Worm (Caenorhabditis elegans) whole organism, late embryonic: Measurements from ENCODE around the gene gex-3.
A peak's percentile ranks its signal among the peaks of the same experiment; 100 is the strongest.

Experiments
- C08G9.2 ChIP-seq: sonication (generic microtip); optimal IDR thresholded peaks from 2 replicates; lab custom pipeline; 2016; ENCODE audit warnings: mild to moderate bottlenecking, missing genetic modification characterization, moderate library complexity, missing compliant biosample characterization
- F13H6.1 ChIP-seq: sonication (generic microtip); optimal IDR thresholded peaks from 2 replicates; lab custom pipeline; 2016; ENCODE audit warnings: missing genetic modification characterization, missing compliant biosample characterization
- T23F11.4 ChIP-seq: fragments of 200-800 bp; sonication (Bioruptor generic); optimal IDR thresholded peaks from 2 replicates; lab custom pipeline; 2018; ENCODE audit warnings: mild to moderate bottlenecking, missing genetic modification characterization, missing compliant biosample characterization
- Y22D7AL.16 ChIP-seq: sonication (generic microtip); optimal IDR thresholded peaks from 2 replicates; lab custom pipeline; 2016; ENCODE audit warnings: missing genetic modification characterization, missing compliant biosample characterization
- ahr-1 ChIP-seq: sonication (generic microtip); optimal IDR thresholded peaks from 2 replicates; lab custom pipeline; 2016; ENCODE audit warnings: missing genetic modification characterization, missing compliant biosample characterization
- ceh-22 ChIP-seq: sonication (generic microtip); optimal IDR thresholded peaks from 2 replicates; lab custom pipeline; 2017; ENCODE audit warnings: missing biosample characterization, missing genetic modification characterization
- ceh-24 ChIP-seq: sonication (generic microtip); optimal IDR thresholded peaks from 2 replicates; lab custom pipeline; 2016; ENCODE audit warnings: mild to moderate bottlenecking, missing genetic modification characterization, missing compliant biosample characterization
- ceh-30 ChIP-seq: fragments of 150-350 bp; optimal IDR thresholded peaks from 2 replicates; lab custom pipeline; 2014; ENCODE audit warnings: missing biosample characterization, missing genetic modification characterization
- ceh-31 ChIP-seq: sonication (generic microtip); optimal IDR thresholded peaks from 2 replicates; lab custom pipeline; 2016; ENCODE audit warnings: missing genetic modification characterization, missing compliant biosample characterization
- ceh-34 ChIP-seq: sonication (generic microtip); optimal IDR thresholded peaks from 2 replicates; lab custom pipeline; 2016; ENCODE audit warnings: mild to moderate bottlenecking, missing genetic modification characterization, missing compliant biosample characterization
- ceh-45 ChIP-seq: fragments of 200-800 bp; sonication (Bioruptor generic); IDR thresholded peaks from 2 replicates; pipeline ENCODE4 v1.3.6; 2022; ENCODE audit warnings: missing genetic modification reagents, missing genetic modification characterization, missing compliant biosample characterization
- ceh-48 ChIP-seq: sonication (generic microtip); optimal IDR thresholded peaks from 2 replicates; lab custom pipeline; 2016; ENCODE audit warnings: missing genetic modification characterization, inconsistent platforms, missing compliant biosample characterization
- ceh-6 ChIP-seq: fragments of 200-800 bp; sonication (Bioruptor generic); optimal IDR thresholded peaks from 2 replicates; lab custom pipeline; 2018; ENCODE audit warnings: mild to moderate bottlenecking, missing genetic modification characterization, missing compliant biosample characterization
- dve-1 ChIP-seq: sonication (generic microtip); optimal IDR thresholded peaks from 2 replicates; lab custom pipeline; 2017; ENCODE audit warnings: antibody characterized with exemption, mild to moderate bottlenecking, missing genetic modification characterization, missing compliant biosample characterization
- elt-2 ChIP-seq: sonication (generic microtip); optimal IDR thresholded peaks from 2 replicates; lab custom pipeline; 2016; ENCODE audit warnings: missing genetic modification reagents, missing genetic modification characterization, missing compliant biosample characterization
- fkh-10 ChIP-seq: fragments of 150-350 bp; optimal IDR thresholded peaks from 2 replicates; lab custom pipeline; 2014; ENCODE audit warnings: missing biosample characterization, missing genetic modification reagents, missing genetic modification characterization
- hlh-6 ChIP-seq: sonication (generic microtip); optimal IDR thresholded peaks from 2 replicates; lab custom pipeline; 2016; ENCODE audit warnings: missing genotype, missing genetic modification characterization, missing compliant biosample characterization
- hlh-8 ChIP-seq: sonication (generic microtip); optimal IDR thresholded peaks from 2 replicates; lab custom pipeline; 2016; ENCODE audit warnings: missing genotype, missing genetic modification characterization, missing compliant biosample characterization
- lim-6 ChIP-seq: sonication (generic microtip); optimal IDR thresholded peaks from 2 replicates; lab custom pipeline; 2016; ENCODE audit warnings: missing genetic modification characterization, missing compliant biosample characterization
- lin-11 ChIP-seq: fragments of 200-800 bp; sonication (Bioruptor generic); optimal IDR thresholded peaks from 2 replicates; lab custom pipeline; 2018; ENCODE audit warnings: mild to moderate bottlenecking, missing genetic modification characterization, missing compliant biosample characterization
- mec-3 ChIP-seq: sonication (generic microtip); optimal IDR thresholded peaks from 2 replicates; lab custom pipeline; 2016; ENCODE audit warnings: borderline replicate concordance, missing genetic modification characterization, missing compliant biosample characterization
- nhr-11 ChIP-seq: fragments of 150-350 bp; optimal IDR thresholded peaks from 2 replicates; lab custom pipeline; 2014; ENCODE audit warnings: missing biosample characterization, missing genetic modification characterization
- nhr-232 ChIP-seq: sonication (generic microtip); optimal IDR thresholded peaks from 2 replicates; lab custom pipeline; 2016; ENCODE audit warnings: missing genetic modification characterization, missing compliant biosample characterization
- npax-4 ChIP-seq: sonication (generic microtip); optimal IDR thresholded peaks from 2 replicates; lab custom pipeline; 2016; ENCODE audit warnings: missing genetic modification characterization, missing compliant biosample characterization
- odd-2 ChIP-seq: sonication (generic microtip); optimal IDR thresholded peaks from 2 replicates; lab custom pipeline; 2017; ENCODE audit warnings: antibody characterized with exemption, mild to moderate bottlenecking, missing genetic modification characterization, missing compliant biosample characterization
- pax-1 ChIP-seq: fragments of 150-350 bp; optimal IDR thresholded peaks from 2 replicates; lab custom pipeline; 2014; ENCODE audit warnings: missing biosample characterization, missing genetic modification characterization
- pha-4 ChIP-seq: fragments of 150-350 bp; optimal IDR thresholded peaks from 2 replicates; lab custom pipeline; 2018; ENCODE audit warnings: missing biosample characterization, missing genetic modification reagents, missing genetic modification characterization
- pqm-1 ChIP-seq: sonication (generic microtip); optimal IDR thresholded peaks from 2 replicates; lab custom pipeline; 2016; ENCODE audit warnings: missing genetic modification characterization, missing compliant biosample characterization
- pros-1 ChIP-seq: fragments of 150-350 bp; optimal IDR thresholded peaks from 2 replicates; lab custom pipeline; 2014; ENCODE audit warnings: missing biosample characterization, missing genetic modification reagents, missing genetic modification characterization
- rnt-1 ChIP-seq: sonication (generic microtip); optimal IDR thresholded peaks from 2 replicates; lab custom pipeline; 2016; ENCODE audit warnings: missing genetic modification characterization, missing compliant biosample characterization
- sdc-2 ChIP-seq: sonication (generic microtip); optimal IDR thresholded peaks from 2 replicates; lab custom pipeline; 2016; ENCODE audit warnings: missing genotype, missing genetic modification characterization, missing compliant biosample characterization
- tbx-2 ChIP-seq: sonication (generic microtip); optimal IDR thresholded peaks from 2 replicates; lab custom pipeline; 2016; ENCODE audit warnings: missing genetic modification characterization, missing compliant biosample characterization
- ttx-3 ChIP-seq: sonication (generic microtip); optimal IDR thresholded peaks from 2 replicates; lab custom pipeline; 2016; ENCODE audit warnings: missing genetic modification reagents, missing genetic modification characterization, missing compliant biosample characterization
- unc-3 ChIP-seq, 2 experiments: fragments of 200-800 bp in 1 of 2; sonication (Bioruptor generic) in 1 of 2; sonication (generic microtip) in 1 of 2; conservative IDR thresholded peaks in 1 of 2; optimal IDR thresholded peaks in 1 of 2; 2 replicates each; pipeline versions ENCODE4 v1.3.6 to Lab custom; 2016 to 2022; ENCODE audit warnings: missing compliant biosample characterization in 2 of 2, missing genetic modification characterization in 2 of 2, missing genetic modification reagents in 1 of 2
- ztf-16 ChIP-seq: sonication (generic microtip); optimal IDR thresholded peaks from 2 replicates; lab custom pipeline; 2017; ENCODE audit warnings: missing genetic modification characterization, missing compliant biosample characterization

The gex-3 gene

ce11 chrIV:12361392-12362092, 42.7 kb upstream of the gex-3 start, which contains the start of the genes ccr-4 and ZC518.8:
Gene ccr-4 (plus strand): TSS chrIV:12361542.
Gene ZC518.8 (minus strand): TSS chrIV:12361908.
- TF ChIP-seq nhr-232 (no peak), ceh-31 (tag; lab: Kevin White, UChicago) (no peak), fkh-10 (GFP tag; lab: Kevin White, UChicago) (no peak), ttx-3 (tag; lab: Kevin White, UChicago) (no peak), lin-11 (no peak), nhr-11 (tag; lab: Kevin White, UChicago) (no peak)
- TF ChIP-seq, all 69 proteins: peak for 0

- no peak for TF ChIP-seq ceh-34
- no peak for TF ChIP-seq elt-2 (tag; lab: Kevin White, UChicago)
- no peak for TF ChIP-seq pros-1
- no peak for TF ChIP-seq ceh-31 (tag; lab: Kevin White, UChicago)
- TF ChIP-seq pax-1 (tag; lab: Kevin White, UChicago) = no peak
- TF ChIP-seq mec-3 (tag; lab: Kevin White, UChicago) = no peak
- no peak for TF ChIP-seq ceh-6 (GFP tag; lab: Kevin White, UChicago)
- peak; percentile 9 for TF ChIP-seq hlh-6 (tag; lab: Kevin White, UChicago)
- no peak for TF ChIP-seq tbx-2 (tag; lab: Kevin White, UChicago)
- peak; percentile 2 for TF ChIP-seq sdc-2 (tag; lab: Kevin White, UChicago)
- TF ChIP-seq pha-4 (tag; lab: Kevin White, UChicago) = no peak
- peak; percentile 5 for TF ChIP-seq C08G9.2 (tag; lab: Kevin White, UChicago)
- TF ChIP-seq odd-2 = no peak
Observed at ce11 chrIV:12364964-12365363, 39.3 kb upstream of the gex-3 start.

ce11 chrIV:12366571-12366970, 37.7 kb upstream of the gex-3 start:
- no peak for TF ChIP-seq ceh-22 (tag; lab: Kevin White, UChicago)
- TF ChIP-seq tbx-2 (tag; lab: Kevin White, UChicago) = no peak
- no peak for TF ChIP-seq ztf-16 (tag; lab: Kevin White, UChicago)
- TF ChIP-seq ceh-24 (tag; lab: Kevin White, UChicago) = no peak
- peak; percentile 34 for TF ChIP-seq rnt-1 (tag; lab: Kevin White, UChicago)
- TF ChIP-seq mec-3 (tag; lab: Kevin White, UChicago) = no peak
- TF ChIP-seq fkh-10 (GFP tag; lab: Kevin White, UChicago) = no peak
- no peak for TF ChIP-seq hlh-8 (tag; lab: Kevin White, UChicago)

ce11 chrIV:12371340-12371739, 32.9 kb upstream of the gex-3 start:
- TF ChIP-seq dve-1 (tag; lab: Kevin White, UChicago) (no peak), ceh-24 (tag; lab: Kevin White, UChicago) (no peak), Y22D7AL.16 (tag; lab: Kevin White, UChicago) (no peak), F13H6.1 (tag; lab: Kevin White, UChicago) (no peak), npax-4 (tag; lab: Kevin White, UChicago) (no peak), ahr-1 (no peak), tbx-2 (tag; lab: Kevin White, UChicago) (no peak), ceh-45 (GFP tag; lab: Robert Waterston, UW) (no peak), pqm-1 (tag; lab: Kevin White, UChicago) (no peak), T23F11.4 (GFP tag; lab: Kevin White, UChicago) (no peak), ceh-48 (tag; lab: Kevin White, UChicago) (no peak), ceh-30 (tag; lab: Kevin White, UChicago) (no peak), unc-3 (GFP tag; conservative IDR thresholded peaks at IDR 0.05; lab: Robert Waterston, UW) (no peak), unc-3 (tag; optimal IDR thresholded peaks at IDR 0.05; lab: Kevin White, UChicago) (no peak), lin-11 (no peak), lim-6 (tag; lab: Kevin White, UChicago) (no peak)
